Worm (Caenorhabditis elegans) whole organism, early embryonic: Measurements from ENCODE around the gene F37A8.5.

Experiments
- B0310.2 ChIP-seq: sonication (generic microtip); optimal IDR thresholded peaks from 2 replicates; lab custom pipeline; 2016; ENCODE audit warnings: mild to moderate bottlenecking, missing genetic modification characterization, missing compliant biosample characterization
- aly-1 ChIP-seq: sonication (generic microtip); optimal IDR thresholded peaks from 2 replicates; lab custom pipeline; 2016; ENCODE audit warnings: missing genetic modification characterization, missing compliant biosample characterization
- ama-1 ChIP-seq: fragments of 150-350 bp; optimal IDR thresholded peaks from 2 replicates; lab custom pipeline; 2014
- ets-7 ChIP-seq: sonication (generic microtip); optimal IDR thresholded peaks from 2 replicates; lab custom pipeline; 2016; ENCODE audit warnings: missing genotype, missing genetic modification characterization, missing compliant biosample characterization
- flt-1 ChIP-seq: fragments of 200-800 bp; sonication (Bioruptor generic); IDR thresholded peaks from 2 replicates; pipeline ENCODE4 v1.3.6; 2022; ENCODE audit warnings: missing genetic modification characterization, missing compliant biosample characterization
- hmbx-1 ChIP-seq: sonication (generic microtip); optimal IDR thresholded peaks from 2 replicates; lab custom pipeline; 2016; ENCODE audit warnings: mild to moderate bottlenecking, missing genetic modification characterization, missing compliant biosample characterization
- hmg-4 ChIP-seq: fragments of 200-800 bp; sonication (Bioruptor generic); optimal IDR thresholded peaks from 2 replicates; lab custom pipeline; 2018; ENCODE audit warnings: mild to moderate bottlenecking, missing genetic modification characterization, missing compliant biosample characterization
- hnd-1 ChIP-seq: sonication (generic microtip); optimal IDR thresholded peaks from 2 replicates; lab custom pipeline; 2016; ENCODE audit warnings: missing genetic modification characterization, missing compliant biosample characterization
- sea-1 ChIP-seq: fragments of 200-800 bp; sonication (Bioruptor generic); conservative IDR thresholded peaks from 2 replicates; pipeline ENCODE4 v1.3.6; 2022; ENCODE audit warnings: missing genetic modification characterization, missing compliant biosample characterization
- tbx-11 ChIP-seq: fragments of 200-800 bp; sonication (Bioruptor generic); IDR thresholded peaks from 2 replicates; pipeline ENCODE4 v1.3.6; 2022; ENCODE audit warnings: missing genetic modification characterization, missing compliant biosample characterization
- tbx-37 ChIP-seq: fragments of 200-800 bp; sonication (Bioruptor generic); conservative IDR thresholded peaks from 2 replicates; pipeline ENCODE4 v1.3.6; 2022; ENCODE audit warnings: missing genetic modification reagents, missing genetic modification characterization, missing compliant biosample characterization
- tra-4 ChIP-seq: sonication (generic microtip); optimal IDR thresholded peaks from 2 replicates; lab custom pipeline; 2017; ENCODE audit warnings: missing genetic modification characterization, missing compliant biosample characterization

- TF ChIP-seq flt-1 (GFP tag; lab: Robert Waterston, UW) = no peak
- no peak for TF ChIP-seq hmg-4 (GFP tag; lab: Kevin White, UChicago)
- TF ChIP-seq aly-1 = no peak
- TF ChIP-seq B0310.2 = no peak
- TF ChIP-seq ama-1 (lab: Kevin White, UChicago) = no peak
- TF ChIP-seq tbx-37 (GFP tag; lab: Robert Waterston, UW) = no peak
- no peak for TF ChIP-seq sea-1
- TF ChIP-seq hnd-1 (tag; lab: Kevin White, UChicago) = no peak
- TF ChIP-seq tra-4 = no peak
- no peak for TF ChIP-seq ets-7 (tag; lab: Kevin White, UChicago)
- no peak for TF ChIP-seq tbx-11 (GFP tag; lab: Robert Waterston, UW)
- TF ChIP-seq hmbx-1 = no peak
Measured at ce11 chrIII:3964237-3964636, 7.8 kb downstream of the F37A8.5 start, which contains the start of gene R10E9.2.
